Fruit fly (Drosophila melanogaster) whole organism, embryonic: ENCODE data around the gene caup.

Experiments
- Adf1 ChIP-seq: fragments of 200-800 bp; sonication (Bioruptor generic); IDR thresholded peaks from 2 replicates; pipeline ENCODE4 v1.3.6; 2022; ENCODE audit warnings: missing biosample characterization, missing genetic modification characterization
- C15 ChIP-seq: fragments of 200-800 bp; sonication (Bioruptor generic); IDR thresholded peaks from 3 replicates; pipeline ENCODE4 v1.3.6; 2022; ENCODE audit warnings: missing biosample characterization, missing genetic modification characterization
- CG12236 ChIP-seq: fragments of 200-800 bp; sonication (Bioruptor generic); optimal IDR thresholded peaks from 2 replicates; lab custom pipeline; 2016; ENCODE audit warnings: missing biosample characterization, missing genetic modification characterization
- CG15479 ChIP-seq: fragments of 200-800 bp; sonication (Bioruptor generic); optimal IDR thresholded peaks from 3 replicates; lab custom pipeline; 2019; ENCODE audit warnings: missing biosample characterization, mild to moderate bottlenecking, missing genetic modification characterization, moderate library complexity
- CG16815 ChIP-seq: fragments of 200-800 bp; sonication (Bioruptor generic); optimal IDR thresholded peaks from 3 replicates; lab custom pipeline; 2017; ENCODE audit warnings: missing biosample characterization, mild to moderate bottlenecking, missing genetic modification characterization
- CG17612 ChIP-seq: fragments of 200-800 bp; sonication (Bioruptor generic); IDR thresholded peaks from 2 replicates; pipeline ENCODE4 v1.3.6; 2022; ENCODE audit warnings: missing biosample characterization, missing genetic modification characterization
- CG18476 ChIP-seq: fragments of 200-800 bp; sonication (Bioruptor generic); optimal IDR thresholded peaks from 2 replicates; lab custom pipeline; 2016; ENCODE audit warnings: missing biosample characterization, mild to moderate bottlenecking, missing genetic modification characterization
- CG2120 ChIP-seq: fragments of 200-800 bp; sonication (Bioruptor generic); optimal IDR thresholded peaks from 3 replicates; lab custom pipeline; 2016; ENCODE audit warnings: missing biosample characterization, missing genetic modification characterization
- CG3065 ChIP-seq: fragments of 200-800 bp; sonication (Bioruptor generic); optimal IDR thresholded peaks from 2 replicates; lab custom pipeline; 2016; ENCODE audit warnings: missing biosample characterization, missing genetic modification characterization
- CG3847 ChIP-seq: fragments of 200-800 bp; sonication (Bioruptor generic); IDR thresholded peaks from 2 replicates; pipeline ENCODE4 v1.3.6; 2022; ENCODE audit warnings: missing biosample characterization, missing genetic modification characterization
- CG6854 ChIP-seq: fragments of 200-800 bp; sonication (Bioruptor generic); optimal IDR thresholded peaks from 3 replicates; lab custom pipeline; 2017; ENCODE audit warnings: missing biosample characterization, mild to moderate bottlenecking, missing genetic modification characterization
- CG8281 ChIP-seq: fragments of 200-800 bp; sonication (Bioruptor generic); optimal IDR thresholded peaks from 2 replicates; lab custom pipeline; 2018; ENCODE audit warnings: missing biosample characterization, mild to moderate bottlenecking, missing genetic modification characterization, moderate library complexity
- CG8944 ChIP-seq: fragments of 200-800 bp; sonication (Bioruptor generic); optimal IDR thresholded peaks from 3 replicates; lab custom pipeline; 2016; ENCODE audit warnings: missing biosample characterization, missing genetic modification characterization
- CG9797 ChIP-seq: fragments of 200-800 bp; sonication (Bioruptor generic); optimal IDR thresholded peaks from 3 replicates; lab custom pipeline; 2018; ENCODE audit warnings: missing biosample characterization, mild to moderate bottlenecking, missing genetic modification characterization
- CoRest ChIP-seq: fragments of 200-800 bp; sonication (Bioruptor generic); optimal IDR thresholded peaks from 3 replicates; lab custom pipeline; 2018; ENCODE audit warnings: missing biosample characterization, mild to moderate bottlenecking, missing genetic modification characterization, moderate library complexity
- Dll ChIP-seq: fragments of 200-800 bp; sonication (Bioruptor generic); IDR thresholded peaks from 4 replicates; pipeline ENCODE4 v1.3.6; 2022; ENCODE audit warnings: missing biosample characterization, missing genetic modification characterization; ENCODE audit not compliant: partially characterized antibody
- Drgx ChIP-seq: fragments of 200-800 bp; sonication (Bioruptor generic); IDR thresholded peaks from 2 replicates; pipeline ENCODE4 v1.3.6; 2022; ENCODE audit warnings: missing biosample characterization, missing genetic modification characterization
- MTF-1 ChIP-seq: fragments of 200-800 bp; sonication (Bioruptor generic); optimal IDR thresholded peaks from 2 replicates; lab custom pipeline; 2018; ENCODE audit warnings: missing biosample characterization, mild to moderate bottlenecking, missing genetic modification characterization, borderline replicate concordance
- NFAT ChIP-seq: fragments of 200-800 bp; sonication (Bioruptor generic); IDR thresholded peaks from 2 replicates; pipeline ENCODE4 v1.3.6; 2022; ENCODE audit warnings: missing biosample characterization, missing genetic modification characterization
- Opbp ChIP-seq: fragments of 200-800 bp; sonication (Bioruptor generic); IDR thresholded peaks from 3 replicates; pipeline ENCODE4 v1.3.6; 2022; ENCODE audit warnings: missing biosample characterization, missing genetic modification characterization; ENCODE audit not compliant: partially characterized antibody
- Rfx ChIP-seq: fragments of 200-800 bp; sonication (Bioruptor generic); IDR thresholded peaks from 2 replicates; pipeline ENCODE4 v1.3.6; 2022; ENCODE audit warnings: missing biosample characterization, missing genetic modification characterization
- Side ChIP-seq: fragments of 200-800 bp; sonication (Bioruptor generic); optimal IDR thresholded peaks from 2 replicates; lab custom pipeline; 2016; ENCODE audit warnings: missing biosample characterization, missing genetic modification characterization
- Trl ChIP-seq, 3 experiments: fragments of >200 bp in 2 of 3; fragments of 200-800 bp in 1 of 3; sonication (Bioruptor generic) in 1 of 3; optimal IDR thresholded peaks; 2 replicates in 1 of 3; 3 replicates in 2 of 3; lab custom pipeline; 2016 to 2017; ENCODE audit warnings: missing biosample characterization in 1 of 3, missing genetic modification characterization in 1 of 3
- ac ChIP-seq: fragments of 200-800 bp; sonication (Bioruptor generic); optimal IDR thresholded peaks from 3 replicates; lab custom pipeline; 2017; ENCODE audit warnings: missing biosample characterization, mild to moderate bottlenecking, missing genetic modification characterization
- bsh ChIP-seq, 2 experiments: fragments of 200-800 bp; sonication (Bioruptor generic); optimal IDR thresholded peaks; 2 replicates each; lab custom pipeline; 2017 to 2018; ENCODE audit warnings: mild to moderate bottlenecking in 2 of 2, missing biosample characterization in 2 of 2, missing genetic modification characterization in 2 of 2, moderate library complexity in 1 of 2
- btn ChIP-seq: fragments of 200-800 bp; sonication (Bioruptor generic); optimal IDR thresholded peaks from 2 replicates; lab custom pipeline; 2016; ENCODE audit warnings: missing biosample characterization, missing genetic modification characterization
- cad ChIP-seq: fragments of >200 bp; optimal IDR thresholded peaks from 2 replicates; lab custom pipeline; 2017; ENCODE audit warnings: missing biosample characterization, missing genetic modification characterization
- cas ChIP-seq: fragments of 200-800 bp; sonication (Bioruptor generic); IDR thresholded peaks from 2 replicates; pipeline ENCODE4 v1.3.6; 2022; ENCODE audit warnings: missing biosample characterization, missing genetic modification characterization
- cwo ChIP-seq: fragments of 200-800 bp; sonication (Bioruptor generic); optimal IDR thresholded peaks from 3 replicates; lab custom pipeline; 2017; ENCODE audit warnings: missing biosample characterization, missing genetic modification characterization, mild to moderate bottlenecking, moderate library complexity, missing genetic modification reagents
- dan ChIP-seq: fragments of 200-800 bp; sonication (Bioruptor generic); IDR thresholded peaks from 2 replicates; pipeline ENCODE4 v1.3.6; 2022; ENCODE audit warnings: missing biosample characterization, missing genetic modification characterization
- dm ChIP-seq: fragments of 200-800 bp; sonication (Bioruptor generic); optimal IDR thresholded peaks from 3 replicates; lab custom pipeline; 2016; ENCODE audit warnings: missing biosample characterization, missing genetic modification characterization
- eyg ChIP-seq: fragments of 200-800 bp; sonication (Bioruptor generic); optimal IDR thresholded peaks from 3 replicates; lab custom pipeline; 2016; ENCODE audit warnings: missing biosample characterization, missing genetic modification characterization
- fd64A ChIP-seq: fragments of 200-800 bp; sonication (Bioruptor generic); optimal IDR thresholded peaks from 3 replicates; lab custom pipeline; 2018; ENCODE audit warnings: missing biosample characterization, mild to moderate bottlenecking, missing genetic modification characterization
- ftz-f1 ChIP-seq: fragments of 200-800 bp; sonication (Bioruptor generic); optimal IDR thresholded peaks from 2 replicates; lab custom pipeline; 2016; ENCODE audit warnings: missing biosample characterization, missing genetic modification characterization
- gfzf ChIP-seq: fragments of 200-800 bp; sonication (Bioruptor generic); optimal IDR thresholded peaks from 2 replicates; lab custom pipeline; 2016; ENCODE audit warnings: missing biosample characterization, mild to moderate bottlenecking, missing genetic modification characterization, moderate library complexity
- gsb ChIP-seq: fragments of 200-800 bp; sonication (Bioruptor generic); IDR thresholded peaks from 2 replicates; pipeline ENCODE4 v1.3.6; 2022; ENCODE audit warnings: missing biosample characterization, missing genetic modification characterization
- gsb-n ChIP-seq: fragments of 200-800 bp; sonication (Bioruptor generic); optimal IDR thresholded peaks from 3 replicates; lab custom pipeline; 2018; ENCODE audit warnings: missing biosample characterization, mild to moderate bottlenecking, missing genetic modification characterization
- knrl ChIP-seq: fragments of 200-800 bp; sonication (Bioruptor generic); IDR thresholded peaks from 3 replicates; pipeline ENCODE4 v1.3.6; 2022; ENCODE audit warnings: missing biosample characterization, missing genetic modification characterization; ENCODE audit not compliant: partially characterized antibody
- lbe ChIP-seq: fragments of 200-800 bp; sonication (Bioruptor generic); optimal IDR thresholded peaks from 2 replicates; lab custom pipeline; 2016; ENCODE audit warnings: missing biosample characterization, mild to moderate bottlenecking, missing genetic modification characterization
- maf-S ChIP-seq: fragments of 200-800 bp; sonication (Bioruptor generic); optimal IDR thresholded peaks from 2 replicates; lab custom pipeline; 2016; ENCODE audit warnings: missing biosample characterization, missing genetic modification characterization
- org-1 ChIP-seq: fragments of 200-800 bp; sonication (Bioruptor generic); optimal IDR thresholded peaks from 2 replicates; lab custom pipeline; 2017; ENCODE audit warnings: missing biosample characterization, missing genetic modification characterization
- pfk ChIP-seq: fragments of 200-800 bp; sonication (Bioruptor generic); optimal IDR thresholded peaks from 2 replicates; lab custom pipeline; 2018; ENCODE audit warnings: missing biosample characterization, mild to moderate bottlenecking, missing genetic modification characterization, moderate library complexity
- pzg ChIP-seq: fragments of 200-800 bp; sonication (Bioruptor generic); optimal IDR thresholded peaks from 3 replicates; lab custom pipeline; 2018; ENCODE audit warnings: missing biosample characterization, mild to moderate bottlenecking, missing genetic modification characterization, moderate library complexity
- row ChIP-seq: fragments of 200-800 bp; sonication (Bioruptor generic); IDR thresholded peaks from 3 replicates; pipeline ENCODE4 v1.3.6; 2022; ENCODE audit warnings: missing biosample characterization, missing genetic modification characterization
- sens-2 ChIP-seq: fragments of 200-800 bp; sonication (Bioruptor generic); IDR thresholded peaks from 2 replicates; pipeline ENCODE4 v1.3.6; 2022; ENCODE audit warnings: missing biosample characterization, missing genetic modification characterization
- sisA ChIP-seq: fragments of 200-800 bp; sonication (Bioruptor generic); IDR thresholded peaks from 2 replicates; pipeline ENCODE4 v1.3.6; 2022; ENCODE audit warnings: missing biosample characterization, missing genetic modification characterization
- tgo ChIP-seq: fragments of 200-800 bp; sonication (Bioruptor generic); IDR thresholded peaks from 3 replicates; pipeline ENCODE4 v1.3.6; 2022; ENCODE audit warnings: missing biosample characterization, missing genetic modification characterization
- tio ChIP-seq: fragments of 200-800 bp; sonication (Bioruptor generic); optimal IDR thresholded peaks from 2 replicates; lab custom pipeline; 2017; ENCODE audit warnings: missing biosample characterization, missing genetic modification characterization, inconsistent platforms
- tup ChIP-seq: fragments of 200-800 bp; sonication (Bioruptor generic); optimal IDR thresholded peaks from 2 replicates; lab custom pipeline; 2016; ENCODE audit warnings: missing biosample characterization, mild to moderate bottlenecking, missing genetic modification characterization, moderate library complexity

Gene caup

dm6 chr3L:12643820-12644744, 34.7 kb downstream of the caup start (continued):
- no peak for TF ChIP-seq sens-2
- TF ChIP-seq C15 = no peak
- no peak for TF ChIP-seq dan (GFP tag; lab: Robert Waterston, UW)
- TF ChIP-seq knrl (GFP tag; lab: Robert Waterston, UW) = no peak
- TF ChIP-seq CoRest = peak; percentile 73
- no peak for TF ChIP-seq CG3847 (GFP tag; lab: Robert Waterston, UW)
- TF ChIP-seq row (GFP tag; lab: Robert Waterston, UW) = peak; percentile 56
- TF ChIP-seq CG6854 (GFP tag; lab: Kevin White, UChicago) = no peak
- TF ChIP-seq CG15479 = no peak
- TF ChIP-seq MTF-1 = no peak
- TF ChIP-seq Drgx = no peak
- TF ChIP-seq CG18476 (GFP tag; lab: Kevin White, UChicago) = no peak
- TF ChIP-seq cad (GFP tag; lab: Kevin White, UChicago) = no peak
- no peak for TF ChIP-seq dm (GFP tag; lab: Kevin White, UChicago)
- no peak for TF ChIP-seq CG17612
- no peak for TF ChIP-seq gsb (GFP tag; lab: Robert Waterston, UW)
- no peak for TF ChIP-seq Dll (GFP tag; lab: Robert Waterston, UW)
- TF ChIP-seq Rfx (GFP tag; lab: Robert Waterston, UW) = no peak
- TF ChIP-seq NFAT (GFP tag; lab: Robert Waterston, UW) = no peak
- no peak for TF ChIP-seq eyg (GFP tag; lab: Kevin White, UChicago)
- no peak for TF ChIP-seq ac
- TF ChIP-seq pzg (GFP tag; lab: Kevin White, UChicago) = no peak
- no peak for TF ChIP-seq cwo
- TF ChIP-seq cas (GFP tag; lab: Robert Waterston, UW) = no peak
- TF ChIP-seq tup (GFP tag; lab: Kevin White, UChicago) = no peak
- TF ChIP-seq bsh (GFP tag; optimal IDR thresholded peaks at IDR 0.05; lab: Kevin White, UChicago) = peak in 1 of 2 experiments; percentile 65
- TF ChIP-seq gfzf = no peak
- TF ChIP-seq CG3065 = no peak
- no peak for TF ChIP-seq Trl (optimal IDR thresholded peaks at IDR 0.05; lab: Kevin White, UChicago)
- no peak for TF ChIP-seq Trl (GFP tag; optimal IDR thresholded peaks at IDR 0.05; lab: Kevin White, UChicago)
- TF ChIP-seq pfk (GFP tag; lab: Kevin White, UChicago) = no peak
- no peak for TF ChIP-seq CG9797
- no peak for TF ChIP-seq Adf1 (GFP tag; lab: Robert Waterston, UW)
- no peak for TF ChIP-seq maf-S (GFP tag; lab: Kevin White, UChicago)
- no peak for TF ChIP-seq fd64A (GFP tag; lab: Kevin White, UChicago)
- no peak for TF ChIP-seq CG12236
- no peak for TF ChIP-seq tio (GFP tag; lab: Kevin White, UChicago)
- TF ChIP-seq ftz-f1 (GFP tag; lab: Kevin White, UChicago) = no peak
- peak; percentile 19 for TF ChIP-seq CG16815 (GFP tag; lab: Kevin White, UChicago)
- peak; percentile 82 for TF ChIP-seq gsb-n (tag; lab: Kevin White, UChicago)
- peak; percentile 54; the same call in 2 of the 3 replicates for TF ChIP-seq tgo (GFP tag; lab: Robert Waterston, UW)
- no peak for TF ChIP-seq lbe
- no peak for TF ChIP-seq CG2120 (GFP tag; lab: Kevin White, UChicago)
- no peak for TF ChIP-seq Opbp
- no peak for TF ChIP-seq sisA
- TF ChIP-seq btn (GFP tag; lab: Kevin White, UChicago) = no peak
- TF ChIP-seq org-1 (GFP tag; lab: Kevin White, UChicago) = no peak
- no peak for TF ChIP-seq Side (GFP tag; lab: Kevin White, UChicago)
- no peak for TF ChIP-seq CG8944 (GFP tag; lab: Kevin White, UChicago)
- no peak for TF ChIP-seq CG8281 (tag; lab: Kevin White, UChicago)
